Fruit fly (Drosophila melanogaster) whole organism, embryonic: ENCODE measurements around the gene BTBD9.
A peak's percentile ranks its signal among the peaks of the same experiment; 100 is the strongest.

Source experiments
- Bgb ChIP-seq: fragments of 200-800 bp; sonication (Bioruptor generic); IDR thresholded peaks from 2 replicates; pipeline ENCODE4 v1.3.6; 2022; ENCODE audit warnings: missing biosample characterization, missing genetic modification characterization; ENCODE audit not compliant: partially characterized antibody
- Blimp-1 ChIP-seq: fragments of 200-800 bp; sonication (Bioruptor generic); optimal IDR thresholded peaks from 3 replicates; lab custom pipeline; 2018; ENCODE audit warnings: missing biosample characterization, missing genetic modification characterization, mild to moderate bottlenecking, moderate library complexity, missing genetic modification reagents
- CG11085 ChIP-seq: fragments of 200-800 bp; sonication (Bioruptor generic); IDR thresholded peaks from 2 replicates; pipeline ENCODE4 v1.3.6; 2022; ENCODE audit warnings: missing biosample characterization, missing genetic modification characterization
- CG11504 ChIP-seq: fragments of 200-800 bp; sonication (Bioruptor generic); optimal IDR thresholded peaks from 3 replicates; lab custom pipeline; 2019; ENCODE audit warnings: missing biosample characterization, mild to moderate bottlenecking, missing genetic modification characterization, moderate library complexity
- CG15479 ChIP-seq: fragments of 200-800 bp; sonication (Bioruptor generic); optimal IDR thresholded peaks from 3 replicates; lab custom pipeline; 2019; ENCODE audit warnings: missing biosample characterization, mild to moderate bottlenecking, missing genetic modification characterization, moderate library complexity
- CG17328 ChIP-seq: fragments of 200-800 bp; sonication (Bioruptor generic); IDR thresholded peaks from 2 replicates; pipeline ENCODE4 v1.3.6; 2022; ENCODE audit warnings: missing biosample characterization, missing genetic modification characterization
- CG17385 ChIP-seq: fragments of 200-800 bp; sonication (Bioruptor generic); optimal IDR thresholded peaks from 3 replicates; lab custom pipeline; 2018; ENCODE audit warnings: missing biosample characterization, mild to moderate bottlenecking, missing genetic modification characterization
- CG1792 ChIP-seq: fragments of 200-800 bp; sonication (Bioruptor generic); optimal IDR thresholded peaks from 2 replicates; lab custom pipeline; 2016; ENCODE audit warnings: missing biosample characterization, missing genetic modification characterization
- CG3407 ChIP-seq: fragments of 200-800 bp; sonication (Bioruptor generic); optimal IDR thresholded peaks from 2 replicates; lab custom pipeline; 2018; ENCODE audit warnings: missing biosample characterization, mild to moderate bottlenecking, missing genetic modification characterization
- CG34376 ChIP-seq: fragments of 200-800 bp; sonication (Bioruptor generic); optimal IDR thresholded peaks from 2 replicates; lab custom pipeline; 2018; ENCODE audit warnings: missing biosample characterization, mild to moderate bottlenecking, missing genetic modification characterization
- CG4360 ChIP-seq: fragments of 200-800 bp; sonication (Bioruptor generic); IDR thresholded peaks from 2 replicates; pipeline ENCODE4 v1.3.6; 2022; ENCODE audit warnings: missing biosample characterization, missing genetic modification characterization
- CG5180 ChIP-seq: fragments of 200-800 bp; sonication (Bioruptor generic); optimal IDR thresholded peaks from 3 replicates; lab custom pipeline; 2017; ENCODE audit warnings: missing biosample characterization, missing genetic modification characterization, mild to moderate bottlenecking, moderate library complexity, missing genetic modification reagents
- CG7987 ChIP-seq: fragments of 200-800 bp; sonication (Bioruptor generic); optimal IDR thresholded peaks from 2 replicates; lab custom pipeline; 2018; ENCODE audit warnings: missing biosample characterization, mild to moderate bottlenecking, missing genetic modification characterization, moderate library complexity
- CG8281 ChIP-seq: fragments of 200-800 bp; sonication (Bioruptor generic); optimal IDR thresholded peaks from 2 replicates; lab custom pipeline; 2018; ENCODE audit warnings: missing biosample characterization, mild to moderate bottlenecking, missing genetic modification characterization, moderate library complexity
- CG8290 ChIP-seq, 3 experiments: fragments of 200-800 bp; sonication (Bioruptor generic); optimal IDR thresholded peaks; 2 replicates each; lab custom pipeline; 2016 to 2019; ENCODE audit warnings: missing biosample characterization in 3 of 3, missing genetic modification characterization in 3 of 3, mild to moderate bottlenecking in 2 of 3, moderate library complexity in 1 of 3
- CG9437 ChIP-seq: fragments of 200-800 bp; sonication (Bioruptor generic); optimal IDR thresholded peaks from 2 replicates; lab custom pipeline; 2018; ENCODE audit warnings: missing biosample characterization, mild to moderate bottlenecking, missing genetic modification characterization
- Deaf1 ChIP-seq: fragments of 200-800 bp; optimal IDR thresholded peaks from 3 replicates; lab custom pipeline; 2019; ENCODE audit warnings: missing biosample characterization, mild to moderate bottlenecking, missing genetic modification characterization, moderate library complexity
- Dek ChIP-seq: fragments of 200-800 bp; sonication (Bioruptor generic); optimal IDR thresholded peaks from 3 replicates; lab custom pipeline; 2019; ENCODE audit warnings: missing biosample characterization, mild to moderate bottlenecking, missing genetic modification characterization, moderate library complexity
- Dref ChIP-seq: fragments of 200-800 bp; sonication (Bioruptor generic); IDR thresholded peaks from 2 replicates; pipeline ENCODE4 v1.3.6; 2022; ENCODE audit warnings: missing biosample characterization, missing genetic modification characterization
- GATAe ChIP-seq: fragments of 200-800 bp; sonication (Bioruptor generic); conservative IDR thresholded peaks from 2 replicates; pipeline ENCODE4 v1.3.6; 2022; ENCODE audit warnings: missing biosample characterization, missing genetic modification characterization
- Lim3 ChIP-seq: fragments of 200-800 bp; sonication (Bioruptor generic); IDR thresholded peaks from 2 replicates; pipeline ENCODE4 v1.3.6; 2022; ENCODE audit warnings: missing biosample characterization, missing genetic modification characterization
- Meics ChIP-seq: fragments of 200-800 bp; sonication (Bioruptor generic); optimal IDR thresholded peaks from 2 replicates; lab custom pipeline; 2017; ENCODE audit warnings: missing biosample characterization, mild to moderate bottlenecking, missing genetic modification characterization
- Pdp1 ChIP-seq, 2 experiments: fragments of 200-800 bp; sonication (Bioruptor generic); optimal IDR thresholded peaks; 3 replicates each; lab custom pipeline; 2016; ENCODE audit warnings: missing biosample characterization in 2 of 2, missing genetic modification characterization in 2 of 2, mild to moderate bottlenecking in 1 of 2, moderate library complexity in 1 of 2
- Trl ChIP-seq, 3 experiments: fragments of >200 bp in 2 of 3; fragments of 200-800 bp in 1 of 3; sonication (Bioruptor generic) in 1 of 3; optimal IDR thresholded peaks; 2 replicates in 1 of 3; 3 replicates in 2 of 3; lab custom pipeline; 2016 to 2017; ENCODE audit warnings: missing biosample characterization in 1 of 3, missing genetic modification characterization in 1 of 3
- abd-A ChIP-seq: fragments of 200-800 bp; sonication (Bioruptor generic); optimal IDR thresholded peaks from 3 replicates; lab custom pipeline; 2019; ENCODE audit warnings: missing biosample characterization, mild to moderate bottlenecking, missing genetic modification characterization, moderate library complexity
- ara ChIP-seq: fragments of 200-800 bp; sonication (Bioruptor generic); IDR thresholded peaks from 2 replicates; pipeline ENCODE4 v1.3.6; 2022; ENCODE audit warnings: missing biosample characterization, missing genetic modification characterization
- ash1 ChIP-seq: fragments of 200-800 bp; sonication (Bioruptor generic); optimal IDR thresholded peaks from 2 replicates; lab custom pipeline; 2018; ENCODE audit warnings: missing biosample characterization, mild to moderate bottlenecking, missing genetic modification characterization
- cas ChIP-seq: fragments of 200-800 bp; sonication (Bioruptor generic); IDR thresholded peaks from 2 replicates; pipeline ENCODE4 v1.3.6; 2022; ENCODE audit warnings: missing biosample characterization, missing genetic modification characterization
- chn ChIP-seq: fragments of 200-800 bp; sonication (Bioruptor generic); optimal IDR thresholded peaks from 2 replicates; lab custom pipeline; 2016; ENCODE audit warnings: missing biosample characterization, missing genetic modification characterization
- fu2 ChIP-seq: fragments of 200-800 bp; sonication (Bioruptor generic); optimal IDR thresholded peaks from 2 replicates; lab custom pipeline; 2016; ENCODE audit warnings: missing biosample characterization, missing genetic modification characterization
- grn ChIP-seq: fragments of 200-800 bp; sonication (Bioruptor generic); optimal IDR thresholded peaks from 3 replicates; lab custom pipeline; 2017; ENCODE audit warnings: missing biosample characterization, missing genetic modification characterization
- klu ChIP-seq: fragments of 200-800 bp; sonication (Bioruptor generic); IDR thresholded peaks from 2 replicates; pipeline ENCODE4 v1.3.6; 2022; ENCODE audit warnings: missing biosample characterization, missing genetic modification characterization
- lab ChIP-seq: fragments of 200-800 bp; sonication (Bioruptor generic); optimal IDR thresholded peaks from 3 replicates; lab custom pipeline; 2017; ENCODE audit warnings: missing biosample characterization, missing genetic modification characterization, mild to moderate bottlenecking, moderate library complexity, missing genetic modification reagents
- lov ChIP-seq, 2 experiments: fragments of 200-800 bp in 1 of 2; fragments of >200 bp in 1 of 2; sonication (Bioruptor generic) in 1 of 2; IDR thresholded peaks in 1 of 2; optimal IDR thresholded peaks in 1 of 2; 2 replicates in 1 of 2; 3 replicates in 1 of 2; pipeline versions ENCODE4 v1.3.6 to Lab custom; 2017 to 2022; ENCODE audit warnings: missing biosample characterization in 1 of 2, missing genetic modification characterization in 1 of 2
- luna ChIP-seq: fragments of 200-800 bp; sonication (Bioruptor generic); optimal IDR thresholded peaks from 2 replicates; lab custom pipeline; 2016; ENCODE audit warnings: missing biosample characterization, missing genetic modification characterization
- oc ChIP-seq: fragments of 200-800 bp; sonication (Bioruptor generic); optimal IDR thresholded peaks from 2 replicates; lab custom pipeline; 2018; ENCODE audit warnings: missing biosample characterization, mild to moderate bottlenecking, missing genetic modification characterization, moderate library complexity
- onecut ChIP-seq: fragments of 200-800 bp; sonication (Bioruptor generic); IDR thresholded peaks from 2 replicates; pipeline ENCODE4 v1.3.6; 2022; ENCODE audit warnings: missing biosample characterization, missing genetic modification characterization
- pb ChIP-seq: fragments of 200-800 bp; sonication (Bioruptor generic); optimal IDR thresholded peaks from 3 replicates; lab custom pipeline; 2016; ENCODE audit warnings: missing biosample characterization, missing genetic modification characterization
- pros ChIP-seq: fragments of 200-800 bp; sonication (Bioruptor generic); optimal IDR thresholded peaks from 3 replicates; lab custom pipeline; 2019; ENCODE audit warnings: missing biosample characterization, mild to moderate bottlenecking, missing genetic modification characterization, moderate library complexity
- pzg ChIP-seq: fragments of 200-800 bp; sonication (Bioruptor generic); optimal IDR thresholded peaks from 3 replicates; lab custom pipeline; 2018; ENCODE audit warnings: missing biosample characterization, mild to moderate bottlenecking, missing genetic modification characterization, moderate library complexity
- sd ChIP-seq: fragments of 200-800 bp; sonication (Bioruptor generic); optimal IDR thresholded peaks from 3 replicates; lab custom pipeline; 2018; ENCODE audit warnings: missing biosample characterization, mild to moderate bottlenecking, missing genetic modification characterization, moderate library complexity

BTBD9 gene

DNA sequence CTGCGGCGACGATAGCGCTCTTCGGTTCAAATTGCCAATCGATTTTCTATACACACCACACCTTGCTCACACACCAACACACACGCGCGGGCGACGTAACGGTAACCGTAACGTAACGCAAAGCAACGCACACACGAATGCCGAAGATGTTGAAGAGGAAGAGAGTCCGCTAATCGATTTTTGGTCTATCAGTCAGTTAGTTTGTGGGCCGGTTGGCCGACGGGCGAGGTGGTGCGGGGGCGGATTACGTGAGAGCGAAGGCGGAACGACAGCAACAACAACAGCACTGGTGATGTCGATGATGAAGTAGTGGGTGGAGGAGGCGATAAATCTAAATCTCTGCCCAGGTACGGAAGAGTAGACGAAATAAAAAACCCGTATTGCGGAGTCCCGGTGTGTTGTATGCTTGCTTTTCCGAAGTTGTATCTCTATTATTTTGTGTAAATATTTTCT is 24.0 kb upstream of the BTBD9 start, which contains the start of gene ras (continued):
- TF ChIP-seq CG1792 (GFP tag; lab: Kevin White, UChicago) (no peak), CG11504 (tag; lab: Kevin White, UChicago) (peak; percentile 85), CG17328 (GFP tag; lab: Robert Waterston, UW) (no peak), CG11085 (GFP tag; lab: Robert Waterston, UW) (no peak), Trl (optimal IDR thresholded peaks at IDR 0.05; lab: Kevin White, UChicago) (peak in 1 of 2 experiments; percentile 37), Trl (GFP tag; optimal IDR thresholded peaks at IDR 0.05; lab: Kevin White, UChicago) (no peak), CG3407 (GFP tag; lab: Kevin White, UChicago) (no peak), Dref (peak; percentile 38; the same call in 1 of the 2 replicates), CG34376 (GFP tag; lab: Kevin White, UChicago) (peak; percentile 53), ash1 (peak; percentile 37), CG5180 (peak; percentile 25), GATAe (no peak), lab (GFP tag; lab: Kevin White, UChicago) (peak; percentile 7), ara (no peak), chn (GFP tag; lab: Kevin White, UChicago) (peak; percentile 35), Dek (tag; lab: Kevin White, UChicago) (no peak), Blimp-1 (GFP tag; lab: Kevin White, UChicago) (no peak), sd (tag; lab: Kevin White, UChicago) (peak; percentile 9), lov (optimal IDR thresholded peaks at IDR 0.05; lab: Kevin White, UChicago) (no peak), lov (GFP tag; IDR thresholded peaks at IDR 0.05; lab: Robert Waterston, UW) (peak; percentile 58; the same call in 2 of the 3 replicates), CG7987 (peak; percentile 16), CG17385 (GFP tag; lab: Kevin White, UChicago) (peak; percentile 86), cas (no peak), oc (tag; lab: Kevin White, UChicago) (peak; percentile 62), CG15479 (GFP tag; lab: Kevin White, UChicago) (peak; percentile 22), luna (GFP tag; lab: Kevin White, UChicago) (peak; percentile 14), CG4360 (GFP tag; lab: Robert Waterston, UW) (peak; percentile 87), Bgb (0 out of 2 replicates have a peak, but pooled peaks have one; percentile 16), Deaf1 (peak; percentile 70), Meics (GFP tag; lab: Kevin White, UChicago) (peak; percentile 16), onecut (GFP tag; lab: Robert Waterston, UW) (peak; percentile 96), CG8290 (GFP tag; optimal IDR thresholded peaks at IDR 0.05; lab: Kevin White, UChicago) (no peak), CG8290 (tag; optimal IDR thresholded peaks at IDR 0.05; lab: Kevin White, UChicago) (peak in 1 of 2 experiments; percentile 38), pros (peak; percentile 83), fu2 (GFP tag; lab: Kevin White, UChicago) (no peak), Lim3 (GFP tag; lab: Robert Waterston, UW) (no peak), pb (GFP tag; lab: Kevin White, UChicago) (peak; percentile 23), klu (GFP tag; lab: Robert Waterston, UW) (0 out of 2 replicates have a peak, but pooled peaks have one; percentile 26), Pdp1 (GFP tag; optimal IDR thresholded peaks at IDR 0.05; lab: Kevin White, UChicago) (peak in 1 of 2 experiments; percentile 95), grn (GFP tag; lab: Kevin White, UChicago) (peak; percentile 60), CG9437 (peak; percentile 99), pzg (GFP tag; lab: Kevin White, UChicago) (no peak), abd-A (tag; lab: Kevin White, UChicago) (peak; percentile 87), CG8281 (tag; lab: Kevin White, UChicago) (peak; percentile 18)
